Worm (Caenorhabditis elegans) whole organism, L1 larva: ENCODE data around the gene F15E6.6.

Source experiments
- C04F5.9 ChIP-seq: sonication (generic microtip); optimal IDR thresholded peaks from 2 replicates; lab custom pipeline; 2016; ENCODE audit warnings: missing genetic modification characterization, missing compliant biosample characterization
- ama-1 ChIP-seq: fragments of 150-350 bp; optimal IDR thresholded peaks from 2 replicates; lab custom pipeline; 2014
- blmp-1 ChIP-seq: fragments of 150-350 bp; optimal IDR thresholded peaks from 2 replicates; lab custom pipeline; 2014; ENCODE audit warnings: missing biosample characterization, missing genetic modification characterization
- ceh-88 ChIP-seq: fragments of 200-800 bp; sonication (Bioruptor generic); IDR thresholded peaks from 2 replicates; pipeline ENCODE4 v1.3.6; 2022; ENCODE audit warnings: missing genetic modification characterization, missing compliant biosample characterization
- dpl-1 ChIP-seq, 3 experiments: fragments of 150-350 bp in 2 of 3; sonication (generic microtip) in 1 of 3; optimal IDR thresholded peaks; 2 replicates each; lab custom pipeline; 2014 to 2017; ENCODE audit warnings: missing biosample characterization in 3 of 3, missing genetic modification characterization in 3 of 3, missing genetic modification reagents in 3 of 3
- egl-13 ChIP-seq: sonication (generic microtip); optimal IDR thresholded peaks from 2 replicates; lab custom pipeline; 2016; ENCODE audit warnings: missing genotype, missing genetic modification reagents, missing genetic modification characterization, missing compliant biosample characterization
- lsy-2 ChIP-seq, 2 experiments: fragments of 150-350 bp; optimal IDR thresholded peaks; 2 replicates each; lab custom pipeline; 2014; ENCODE audit warnings: missing biosample characterization in 2 of 2, missing genetic modification characterization in 2 of 2
- mef-2 ChIP-seq: fragments of 150-350 bp; optimal IDR thresholded peaks from 2 replicates; lab custom pipeline; 2014; ENCODE audit warnings: missing biosample characterization, missing genetic modification characterization
- mep-1 ChIP-seq: fragments of 150-350 bp; optimal IDR thresholded peaks from 2 replicates; lab custom pipeline; 2014; ENCODE audit warnings: missing biosample characterization, missing genetic modification characterization
- snpc-4 ChIP-seq: fragments of 150-350 bp; optimal IDR thresholded peaks from 2 replicates; lab custom pipeline; 2014; ENCODE audit warnings: missing biosample characterization, missing genetic modification characterization
- xbp-1 ChIP-seq: sonication (generic microtip); optimal IDR thresholded peaks from 2 replicates; lab custom pipeline; 2016; ENCODE audit warnings: missing genetic modification characterization, missing compliant biosample characterization
- zag-1 ChIP-seq: fragments of 150-350 bp; optimal IDR thresholded peaks from 2 replicates; lab custom pipeline; 2014; ENCODE audit warnings: missing biosample characterization, missing genetic modification characterization

DNA sequence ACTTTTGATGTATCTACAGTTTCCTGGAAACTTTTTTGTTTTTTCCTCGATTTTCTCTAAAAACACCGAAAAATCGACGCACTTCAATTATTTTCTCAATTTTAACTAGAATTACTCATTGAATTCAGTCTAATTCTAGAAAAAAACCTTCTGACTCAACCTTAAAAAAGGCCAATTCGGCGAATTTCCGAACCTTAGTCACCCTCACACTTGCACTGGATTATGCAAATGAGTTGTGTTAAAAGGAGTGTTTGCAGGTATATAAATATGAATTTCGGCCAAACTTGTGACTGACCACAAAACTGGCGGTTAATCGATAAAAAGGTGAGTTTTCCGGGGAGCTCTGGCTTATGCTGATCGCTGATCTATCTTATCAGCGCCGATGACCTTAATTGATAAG lies 37.4 kb downstream of the F15E6.6 start, which contains the start of gene ttr-20:
- no peak for TF ChIP-seq blmp-1 (tag; lab: Kevin White, UChicago)
- TF ChIP-seq egl-13 (tag; lab: Kevin White, UChicago) = no peak
- no peak for TF ChIP-seq snpc-4 (tag; lab: Kevin White, UChicago)
- TF ChIP-seq xbp-1 = no peak
- no peak for TF ChIP-seq C04F5.9 (tag; lab: Kevin White, UChicago)
- TF ChIP-seq dpl-1 (GFP tag; optimal IDR thresholded peaks at IDR 0.05; lab: Kevin White, UChicago) = no peak
- TF ChIP-seq zag-1 (tag; lab: Kevin White, UChicago) = no peak
- TF ChIP-seq mep-1 (tag; lab: Kevin White, UChicago) = no peak
- TF ChIP-seq ama-1 (lab: Kevin White, UChicago) = no peak
- TF ChIP-seq lsy-2 (tag; optimal IDR thresholded peaks at IDR 0.05; lab: Kevin White, UChicago) = no peak
- no peak for TF ChIP-seq mef-2
- no peak for TF ChIP-seq ceh-88 (GFP tag; lab: Robert Waterston, UW)
